Fruit fly (Drosophila melanogaster): ENCODE measurements around the gene hyx.

DNA sequence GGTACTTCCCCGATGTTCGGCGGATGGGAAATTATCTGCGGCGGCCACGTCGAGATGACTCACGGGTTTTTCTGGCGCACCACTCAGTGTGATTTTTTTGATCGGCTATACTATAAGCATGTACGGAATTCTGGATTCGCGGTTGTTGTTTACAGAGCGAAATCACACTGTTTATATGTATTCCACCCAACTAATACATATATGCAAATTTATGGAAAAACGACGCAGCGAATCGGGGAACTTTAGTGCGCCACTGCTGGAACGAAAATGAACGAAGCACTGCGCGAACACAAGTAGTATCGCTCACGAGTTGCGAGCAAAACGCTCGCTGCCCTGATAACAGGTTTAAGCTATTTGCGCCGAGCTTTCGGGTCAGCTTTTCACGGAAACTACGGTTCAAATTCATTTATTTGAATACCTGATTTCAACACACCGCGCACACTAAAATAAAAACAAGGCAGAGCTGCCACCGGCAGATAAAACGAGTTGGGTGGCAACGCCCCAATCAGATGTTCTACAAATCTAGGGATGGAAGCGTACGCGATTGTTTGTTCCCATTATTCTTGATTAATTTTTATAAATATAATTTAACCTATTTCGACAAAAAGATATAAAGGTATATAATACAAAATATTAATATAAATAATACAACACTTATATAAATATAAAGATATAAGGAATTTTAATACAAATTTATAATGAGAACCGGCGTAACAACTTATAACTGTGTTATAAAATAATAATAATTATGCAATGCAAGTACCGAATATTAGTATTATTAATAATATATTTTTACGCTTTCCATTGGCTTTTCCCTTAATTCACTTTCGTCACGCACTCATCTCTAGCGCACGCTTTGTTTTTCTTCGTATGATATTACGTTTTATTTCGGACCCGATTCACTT, 9.3 kb downstream of the hyx start, which contains the start of gene Rel:
- TF ChIP-seq EcR (GFP tag; optimal IDR thresholded peaks at IDR 0.05) (no peak), psq (optimal IDR thresholded peaks at IDR 0.05) (no peak)
